Fruit fly (Drosophila melanogaster): ENCODE results near the gene Syn.

Syn gene

DNA sequence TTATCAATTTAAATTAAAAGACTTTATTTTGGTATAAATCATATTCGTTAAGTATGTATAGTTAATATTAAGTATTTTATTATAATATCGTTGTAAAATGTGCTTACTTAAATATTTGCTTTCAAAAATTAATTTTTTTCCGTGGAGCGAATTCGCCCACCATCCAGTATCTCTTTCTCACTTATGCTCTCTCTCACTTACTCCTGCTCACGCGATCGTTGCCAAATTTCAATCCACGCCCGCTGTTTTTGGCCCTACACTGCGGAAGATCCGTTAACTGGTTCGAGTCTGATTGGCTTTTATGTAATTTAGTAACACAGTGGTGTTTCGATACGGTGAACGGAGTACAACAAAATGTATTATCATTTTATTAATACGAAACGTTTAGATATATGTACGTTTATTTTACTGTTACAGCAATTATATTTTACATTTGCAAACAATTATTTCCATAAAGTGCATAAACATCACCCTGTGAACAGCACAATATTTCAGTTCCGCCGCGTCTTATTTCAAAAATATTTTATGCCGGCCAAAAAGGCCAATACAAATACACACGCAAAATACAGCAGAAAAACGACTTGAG is 75.2 kb downstream of the Syn start (continued):
- TF ChIP-seq CG3726 (GFP tag; IDR thresholded peaks at IDR 0.05) (no peak), Gug (GFP tag; IDR thresholded peaks at IDR 0.05) (peak; percentile 18; the same call in 1 of the 4 replicates), CG13894 (tag; optimal IDR thresholded peaks at IDR 0.05) (peak; percentile 9), sim (GFP tag; IDR thresholded peaks at IDR 0.05) (no peak), dysf (GFP tag; IDR thresholded peaks at IDR 0.05) (peak; percentile 76), CG6813 (GFP tag; optimal IDR thresholded peaks at IDR 0.05) (peak; percentile 27)

DNA sequence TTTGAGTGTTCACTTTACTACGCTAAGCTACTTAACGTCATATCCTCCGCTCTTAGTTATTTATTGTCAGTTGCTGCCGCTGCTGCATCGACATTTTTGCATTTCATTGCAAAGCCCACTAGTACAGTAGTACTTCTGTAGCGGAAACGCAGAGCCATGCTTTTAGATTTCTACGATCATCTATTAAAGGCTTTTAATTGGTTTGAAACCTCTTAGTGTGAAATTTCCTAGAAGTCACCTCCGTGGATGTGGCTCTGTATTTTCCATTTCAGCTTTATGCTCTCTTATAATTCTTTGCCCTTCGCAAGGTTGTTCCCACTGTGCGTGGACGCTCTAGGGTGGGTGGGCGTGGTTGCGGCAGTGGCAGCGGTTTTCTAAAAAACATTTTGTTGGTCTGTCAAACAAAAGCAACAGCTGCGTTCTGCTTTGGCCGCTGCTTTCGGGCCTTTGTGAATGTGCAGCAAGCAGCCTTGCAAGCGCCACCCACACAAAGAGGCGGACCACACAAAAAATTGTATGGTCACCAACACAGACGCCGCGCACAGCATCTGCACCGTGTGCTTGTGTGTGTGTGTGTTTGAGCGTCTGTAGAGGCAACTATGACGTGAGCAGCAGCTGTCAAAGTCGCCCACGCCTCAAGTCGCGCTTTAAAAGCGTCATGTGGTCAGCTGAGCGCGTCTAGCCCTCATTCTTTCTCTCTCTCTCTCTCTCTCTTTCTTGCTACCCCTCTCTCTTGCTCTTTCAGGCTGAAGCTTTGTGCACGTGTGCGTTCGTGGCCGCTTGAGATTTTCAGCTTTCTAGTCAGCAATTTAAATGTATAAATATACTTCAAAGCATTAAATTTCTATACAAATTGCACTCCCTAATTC is 76.4 kb downstream of the Syn start:
- TF ChIP-seq Dbx (GFP tag; IDR thresholded peaks at IDR 0.05): 0 out of 3 replicates have a peak, but pooled peaks have one; percentile 11
- TF ChIP-seq CG7987 (GFP tag; optimal IDR thresholded peaks at IDR 0.05): peak; percentile 9
- peak; percentile 25; the same call in 1 of the 2 replicates for TF ChIP-seq klu (GFP tag; IDR thresholded peaks at IDR 0.05)
- TF ChIP-seq lbe (GFP tag; optimal IDR thresholded peaks at IDR 0.05): no peak
- no peak for TF ChIP-seq ato (GFP tag; IDR thresholded peaks at IDR 0.05; ENCODE audit: partially characterized antibody)
- peak; percentile 61 for TF ChIP-seq nau (GFP tag; optimal IDR thresholded peaks at IDR 0.05)
- TF ChIP-seq sna (GFP tag; IDR thresholded peaks at IDR 0.05; ENCODE audit: partially characterized antibody): no peak
- peak; percentile 19 for TF ChIP-seq CG4707 (GFP tag; optimal IDR thresholded peaks at IDR 0.05)
- no peak for TF ChIP-seq wek (GFP tag; optimal IDR thresholded peaks at IDR 0.05)
- TF ChIP-seq CG16815 (GFP tag; optimal IDR thresholded peaks at IDR 0.05): no peak
- TF ChIP-seq sd (tag; optimal IDR thresholded peaks at IDR 0.05): peak; percentile 16
- peak; percentile 11; the same call in 1 of the 2 replicates for TF ChIP-seq sisA (GFP tag; IDR thresholded peaks at IDR 0.05)
- no peak for TF ChIP-seq CG12236 (GFP tag; optimal IDR thresholded peaks at IDR 0.05)
- TF ChIP-seq CG18262 (tag; optimal IDR thresholded peaks at IDR 0.05): peak; percentile 3
- TF ChIP-seq CG7357 (GFP tag; IDR thresholded peaks at IDR 0.05): 0 out of 3 replicates have a peak, but pooled peaks have one; percentile 28
- TF ChIP-seq Hr51 (GFP tag; optimal IDR thresholded peaks at IDR 0.05): peak in 1 of 2 experiments; percentile 7
- 0 out of 2 replicates have a peak, but pooled peaks have one; percentile 21 for TF ChIP-seq CG14441 (GFP tag; IDR thresholded peaks at IDR 0.05)
- 0 out of 2 replicates have a peak, but pooled peaks have one; percentile 25 for TF ChIP-seq hbn (GFP tag; IDR thresholded peaks at IDR 0.05; ENCODE audit: partially characterized antibody)
- peak; percentile 13; the same call in 1 of the 2 replicates for TF ChIP-seq lmd (GFP tag; IDR thresholded peaks at IDR 0.05)
- no peak for TF ChIP-seq CG17361 (GFP tag; IDR thresholded peaks at IDR 0.05)
- TF ChIP-seq cwo (GFP tag; optimal IDR thresholded peaks at IDR 0.05): peak; percentile 60
- peak; percentile 28 for TF ChIP-seq chn (GFP tag; optimal IDR thresholded peaks at IDR 0.05)
- peak; percentile 32; the same call in 1 of the 3 replicates for TF ChIP-seq zfh1 (GFP tag; IDR thresholded peaks at IDR 0.05)
- TF ChIP-seq Med (GFP tag): peak; percentile 67
- no peak for TF ChIP-seq CG13287 (GFP tag; IDR thresholded peaks at IDR 0.05; ENCODE audit: partially characterized antibody)
- TF ChIP-seq cg (GFP tag; optimal IDR thresholded peaks at IDR 0.05): peak; percentile 80
- TF ChIP-seq Drgx (GFP tag; IDR thresholded peaks at IDR 0.05): peak; percentile 50
- TF ChIP-seq Trl (optimal IDR thresholded peaks at IDR 0.05): peak; percentile 41 to 53
- TF ChIP-seq Trl (GFP tag; optimal IDR thresholded peaks at IDR 0.05): no peak
- peak; percentile 29 for TF ChIP-seq Sox102F (GFP tag; optimal IDR thresholded peaks at IDR 0.05)
- no peak for TF ChIP-seq mld (GFP tag; IDR thresholded peaks at IDR 0.05; ENCODE audit: partially characterized antibody)
- peak; percentile 16; the same call in 1 of the 2 replicates for TF ChIP-seq slbo (GFP tag; IDR thresholded peaks at IDR 0.05)
- no peak for TF ChIP-seq Atf3 (GFP tag; optimal IDR thresholded peaks at IDR 0.05)
- peak; percentile 15 for TF ChIP-seq CG11504 (tag; optimal IDR thresholded peaks at IDR 0.05)
- TF ChIP-seq CG11696 (GFP tag; IDR thresholded peaks at IDR 0.05): no peak
- peak; percentile 26 for TF ChIP-seq gem (tag; optimal IDR thresholded peaks at IDR 0.05)
- TF ChIP-seq CG4820 (GFP tag; optimal IDR thresholded peaks at IDR 0.05): no peak
- no peak for TF ChIP-seq pnt (GFP tag; optimal IDR thresholded peaks at IDR 0.05)
- no peak for TF ChIP-seq CTCF (GFP tag; optimal IDR thresholded peaks at IDR 0.05)
- peak; percentile 70 for TF ChIP-seq CG8478 (optimal IDR thresholded peaks at IDR 0.05)
- TF ChIP-seq CG4404 (GFP tag; IDR thresholded peaks at IDR 0.05): no peak

All from whole organism, embryonic.